Worm (Caenorhabditis elegans): ENCODE data around the gene brf-1.

Gene brf-1

ce11 chrII:7340703-7341102, 35.0 kb downstream of the brf-1 start:
- TF ChIP-seq nhr-76 (tag; optimal IDR thresholded peaks at IDR 0.05) (no peak), R02D3.7 (tag; optimal IDR thresholded peaks at IDR 0.05) (no peak), ztf-11 (tag; optimal IDR thresholded peaks at IDR 0.05) (no peak), snpc-4 (tag; optimal IDR thresholded peaks at IDR 0.05) (no peak), tbx-2 (tag; optimal IDR thresholded peaks at IDR 0.05) (no peak), nhr-23 (tag; optimal IDR thresholded peaks at IDR 0.05) (no peak), ama-1 (optimal IDR thresholded peaks at IDR 0.05) (peak; percentile 65), jun-1 (tag; optimal IDR thresholded peaks at IDR 0.05) (no peak), nhr-25 (tag; optimal IDR thresholded peaks at IDR 0.05) (no peak), ztf-4 (tag; optimal IDR thresholded peaks at IDR 0.05) (no peak), mml-1 (tag; optimal IDR thresholded peaks at IDR 0.05) (no peak), pha-4 (tag; optimal IDR thresholded peaks at IDR 0.05) (peak; percentile 73), mdl-1 (tag; optimal IDR thresholded peaks at IDR 0.05) (no peak), lin-15B (tag; optimal IDR thresholded peaks at IDR 0.05) (no peak), daf-12 (tag; optimal IDR thresholded peaks at IDR 0.05) (no peak)

ce11 chrII:7341572-7342303, 36.1 kb downstream of the brf-1 start:
- TF ChIP-seq skn-1 (tag; optimal IDR thresholded peaks at IDR 0.05) (no peak), lsy-12 (tag; optimal IDR thresholded peaks at IDR 0.05) (no peak), elt-1 (tag; optimal IDR thresholded peaks at IDR 0.05) (no peak), daf-12 (tag; optimal IDR thresholded peaks at IDR 0.05) (no peak), lin-39 (tag; optimal IDR thresholded peaks at IDR 0.05) (no peak), egl-5 (tag; optimal IDR thresholded peaks at IDR 0.05) (no peak), nhr-25 (tag; optimal IDR thresholded peaks at IDR 0.05) (no peak), jun-1 (tag; optimal IDR thresholded peaks at IDR 0.05) (no peak), fos-1 (tag; optimal IDR thresholded peaks at IDR 0.05) (no peak), unc-39 (tag; optimal IDR thresholded peaks at IDR 0.05) (no peak), aly-2 (tag; optimal IDR thresholded peaks at IDR 0.05) (no peak), tbx-2 (tag; optimal IDR thresholded peaks at IDR 0.05) (no peak), lin-15B (tag; optimal IDR thresholded peaks at IDR 0.05) (no peak), ceh-82 (tag; optimal IDR thresholded peaks at IDR 0.05) (no peak), ZK546.5 (tag; optimal IDR thresholded peaks at IDR 0.05) (no peak), fkh-2 (tag; optimal IDR thresholded peaks at IDR 0.05) (no peak), ceh-9 (tag; optimal IDR thresholded peaks at IDR 0.05) (no peak), nhr-23 (tag; optimal IDR thresholded peaks at IDR 0.05) (no peak), R02D3.7 (tag; optimal IDR thresholded peaks at IDR 0.05) (no peak)

ce11 chrII:7342884-7343283, 37.2 kb downstream of the brf-1 start:
- TF ChIP-seq nhr-43 (tag; optimal IDR thresholded peaks at IDR 0.05; ENCODE audit: poor library complexity, severe bottlenecking) = peak; percentile 89
- TF ChIP-seq nhr-23 (tag; optimal IDR thresholded peaks at IDR 0.05) = peak; percentile 63
- no peak for TF ChIP-seq nhr-77 (tag; optimal IDR thresholded peaks at IDR 0.05)
- peak; percentile 50 for TF ChIP-seq mdl-1 (tag; optimal IDR thresholded peaks at IDR 0.05)
- peak; percentile 48 for TF ChIP-seq ama-1 (optimal IDR thresholded peaks at IDR 0.05)
- peak; percentile 0 for TF ChIP-seq R02D3.7 (tag; optimal IDR thresholded peaks at IDR 0.05)

ce11 chrII:7343668-7344067, 38.0 kb downstream of the brf-1 start:
- peak; percentile 34 for TF ChIP-seq lin-39 (tag; optimal IDR thresholded peaks at IDR 0.05)
- TF ChIP-seq nhr-43 (tag; optimal IDR thresholded peaks at IDR 0.05; ENCODE audit: poor library complexity, severe bottlenecking) = no peak
- TF ChIP-seq ama-1 (optimal IDR thresholded peaks at IDR 0.05) = peak; percentile 86
- no peak for TF ChIP-seq jun-1 (tag; optimal IDR thresholded peaks at IDR 0.05)

ce11 chrII:7345858-7346257, 40.2 kb downstream of the brf-1 start:
- no peak for TF ChIP-seq nhr-28 (tag; optimal IDR thresholded peaks at IDR 0.05)
- no peak for TF ChIP-seq ZK546.5 (tag; optimal IDR thresholded peaks at IDR 0.05)
- TF ChIP-seq ama-1 (optimal IDR thresholded peaks at IDR 0.05) = peak; percentile 84

- TF ChIP-seq ceh-82 (tag; optimal IDR thresholded peaks at IDR 0.05) (no peak), elt-3 (tag; optimal IDR thresholded peaks at IDR 0.05) (no peak), nhr-28 (tag; optimal IDR thresholded peaks at IDR 0.05) (no peak), daf-12 (tag; optimal IDR thresholded peaks at IDR 0.05) (no peak), nhr-237 (tag; optimal IDR thresholded peaks at IDR 0.05) (no peak), nhr-77 (tag; optimal IDR thresholded peaks at IDR 0.05) (no peak)
Observed at ce11 chrII:7348063-7348462, 42.4 kb downstream of the brf-1 start.
